Fruit fly (Drosophila melanogaster) whole organism, embryonic: ENCODE results near the gene CG6788.

Experiments
- Adf1 ChIP-seq: fragments of 200-800 bp; sonication (Bioruptor generic); IDR thresholded peaks from 2 replicates; pipeline ENCODE4 v1.3.6; 2022; ENCODE audit warnings: missing biosample characterization, missing genetic modification characterization
- Awh ChIP-seq: fragments of 200-800 bp; sonication (Bioruptor generic); IDR thresholded peaks from 2 replicates; pipeline ENCODE4, ENCODE4 v1.3.6; 2022; ENCODE audit warnings: missing biosample characterization, missing genetic modification characterization
- Blimp-1 ChIP-seq: fragments of 200-800 bp; sonication (Bioruptor generic); optimal IDR thresholded peaks from 3 replicates; lab custom pipeline; 2018; ENCODE audit warnings: missing biosample characterization, missing genetic modification characterization, mild to moderate bottlenecking, moderate library complexity, missing genetic modification reagents
- CG10267 ChIP-seq: fragments of 200-800 bp; sonication (Bioruptor generic); optimal IDR thresholded peaks from 2 replicates; lab custom pipeline; 2018; ENCODE audit warnings: missing biosample characterization, mild to moderate bottlenecking, missing genetic modification characterization, moderate library complexity
- CG11696 ChIP-seq: fragments of 200-800 bp; sonication (Bioruptor generic); IDR thresholded peaks from 2 replicates; pipeline ENCODE4 v1.3.6; 2022; ENCODE audit warnings: missing biosample characterization, missing genetic modification characterization
- CG12299 ChIP-seq: fragments of 200-800 bp; sonication (Bioruptor generic); optimal IDR thresholded peaks from 2 replicates; lab custom pipeline; 2018; ENCODE audit warnings: missing biosample characterization, mild to moderate bottlenecking, missing genetic modification characterization
- CG14965 ChIP-seq: fragments of 200-800 bp; sonication (Bioruptor generic); optimal IDR thresholded peaks from 2 replicates; lab custom pipeline; 2016; ENCODE audit warnings: missing biosample characterization, missing genetic modification characterization, borderline replicate concordance
- CG1602 ChIP-seq: fragments of 200-800 bp; sonication (Bioruptor generic); optimal IDR thresholded peaks from 3 replicates; lab custom pipeline; 2016; ENCODE audit warnings: missing biosample characterization, missing genetic modification characterization
- CG1603 ChIP-seq: fragments of 200-800 bp; sonication (Bioruptor generic); optimal IDR thresholded peaks from 2 replicates; lab custom pipeline; 2019; ENCODE audit warnings: missing biosample characterization, mild to moderate bottlenecking, missing genetic modification characterization, moderate library complexity
- CG16813 ChIP-seq: fragments of 200-800 bp; sonication (Bioruptor generic); IDR thresholded peaks from 3 replicates; pipeline ENCODE4 v1.3.6; 2022; ENCODE audit warnings: missing biosample characterization, missing genetic modification characterization; ENCODE audit not compliant: partially characterized antibody
- CG31224 ChIP-seq: fragments of 200-800 bp; sonication (Bioruptor generic); IDR thresholded peaks from 2 replicates; pipeline ENCODE4 v1.3.6; 2022; ENCODE audit warnings: missing biosample characterization, missing genetic modification characterization
- CG33213 ChIP-seq: fragments of 200-800 bp; sonication (Bioruptor generic); optimal IDR thresholded peaks from 3 replicates; lab custom pipeline; 2016; ENCODE audit warnings: missing biosample characterization, missing genetic modification characterization
- CG3726 ChIP-seq: fragments of 200-800 bp; sonication (Bioruptor generic); IDR thresholded peaks from 3 replicates; pipeline ENCODE4, ENCODE4 v1.3.6; 2022; ENCODE audit warnings: missing biosample characterization, missing genetic modification characterization
- CG3838 ChIP-seq: fragments of 200-800 bp; sonication (Bioruptor generic); optimal IDR thresholded peaks from 3 replicates; lab custom pipeline; 2016; ENCODE audit warnings: missing biosample characterization, missing genetic modification characterization
- CG4360 ChIP-seq: fragments of 200-800 bp; sonication (Bioruptor generic); IDR thresholded peaks from 2 replicates; pipeline ENCODE4 v1.3.6; 2022; ENCODE audit warnings: missing biosample characterization, missing genetic modification characterization
- CG4424 ChIP-seq: fragments of 200-800 bp; sonication (Bioruptor generic); optimal IDR thresholded peaks from 3 replicates; lab custom pipeline; 2016; ENCODE audit warnings: missing biosample characterization, missing genetic modification characterization
- CG4707 ChIP-seq: fragments of 200-800 bp; sonication (Bioruptor generic); optimal IDR thresholded peaks from 2 replicates; lab custom pipeline; 2018; ENCODE audit warnings: missing biosample characterization, mild to moderate bottlenecking, missing genetic modification characterization, moderate library complexity
- CG5180 ChIP-seq: fragments of 200-800 bp; sonication (Bioruptor generic); optimal IDR thresholded peaks from 3 replicates; lab custom pipeline; 2017; ENCODE audit warnings: missing biosample characterization, missing genetic modification characterization, mild to moderate bottlenecking, moderate library complexity, missing genetic modification reagents
- CG6683 ChIP-seq: fragments of 200-800 bp; sonication (Bioruptor generic); optimal IDR thresholded peaks from 2 replicates; lab custom pipeline; 2017; ENCODE audit warnings: missing biosample characterization, mild to moderate bottlenecking, missing genetic modification characterization, missing genetic modification reagents
- CG7357 ChIP-seq: fragments of 200-800 bp; sonication (Bioruptor generic); IDR thresholded peaks from 3 replicates; pipeline ENCODE4 v1.3.6; 2022; ENCODE audit warnings: missing biosample characterization, missing genetic modification characterization
- CG7839 ChIP-seq: fragments of 200-800 bp; sonication (Bioruptor generic); optimal IDR thresholded peaks from 3 replicates; lab custom pipeline; 2018; ENCODE audit warnings: missing biosample characterization, mild to moderate bottlenecking, missing genetic modification characterization, moderate library complexity
- CG7987 ChIP-seq: fragments of 200-800 bp; sonication (Bioruptor generic); optimal IDR thresholded peaks from 2 replicates; lab custom pipeline; 2018; ENCODE audit warnings: missing biosample characterization, mild to moderate bottlenecking, missing genetic modification characterization, moderate library complexity
- CoRest ChIP-seq: fragments of 200-800 bp; sonication (Bioruptor generic); optimal IDR thresholded peaks from 3 replicates; lab custom pipeline; 2018; ENCODE audit warnings: missing biosample characterization, mild to moderate bottlenecking, missing genetic modification characterization, moderate library complexity
- D ChIP-seq, 2 experiments: fragments of 200-800 bp in 1 of 2; fragments of >200 bp in 1 of 2; sonication (Bioruptor generic) in 1 of 2; optimal IDR thresholded peaks; 2 replicates in 1 of 2; 3 replicates in 1 of 2; lab custom pipeline; 2017; ENCODE audit warnings: mild to moderate bottlenecking in 1 of 2, missing biosample characterization in 1 of 2, missing genetic modification characterization in 1 of 2, missing genetic modification reagents in 1 of 2
- Deaf1 ChIP-seq: fragments of 200-800 bp; optimal IDR thresholded peaks from 3 replicates; lab custom pipeline; 2019; ENCODE audit warnings: missing biosample characterization, mild to moderate bottlenecking, missing genetic modification characterization, moderate library complexity
- Fer1 ChIP-seq: fragments of 200-800 bp; sonication (Bioruptor generic); optimal IDR thresholded peaks from 2 replicates; lab custom pipeline; 2017; ENCODE audit warnings: missing biosample characterization, mild to moderate bottlenecking, missing genetic modification characterization
- Hand ChIP-seq: fragments of 200-800 bp; sonication (Bioruptor generic); optimal IDR thresholded peaks from 2 replicates; lab custom pipeline; 2017; ENCODE audit warnings: mild to moderate bottlenecking, missing biosample characterization, missing genetic modification reagents, missing genetic modification characterization
- Hr78 ChIP-seq, 2 experiments: fragments of 200-800 bp in 1 of 2; fragments of >200 bp in 1 of 2; sonication (Bioruptor generic) in 1 of 2; optimal IDR thresholded peaks; 2 replicates each; lab custom pipeline; 2017 to 2019; ENCODE audit warnings: missing biosample characterization in 2 of 2, missing genetic modification characterization in 2 of 2, mild to moderate bottlenecking in 1 of 2, moderate library complexity in 1 of 2
- MBD-R2 ChIP-seq: fragments of 200-800 bp; sonication (Bioruptor generic); IDR thresholded peaks from 2 replicates; pipeline ENCODE4 v1.3.6; 2022; ENCODE audit warnings: missing biosample characterization, missing genetic modification characterization
- MESR4 ChIP-seq: fragments of 200-800 bp; sonication (Bioruptor generic); optimal IDR thresholded peaks from 2 replicates; lab custom pipeline; 2018; ENCODE audit warnings: missing biosample characterization, mild to moderate bottlenecking, missing genetic modification characterization, moderate library complexity
- Meics ChIP-seq: fragments of 200-800 bp; sonication (Bioruptor generic); optimal IDR thresholded peaks from 2 replicates; lab custom pipeline; 2017; ENCODE audit warnings: missing biosample characterization, mild to moderate bottlenecking, missing genetic modification characterization
- fd96Cb ChIP-seq: fragments of 200-800 bp; sonication (Bioruptor generic); optimal IDR thresholded peaks from 2 replicates; lab custom pipeline; 2018; ENCODE audit warnings: missing biosample characterization, mild to moderate bottlenecking, missing genetic modification characterization, moderate library complexity
- gt ChIP-seq: fragments of 200-800 bp; sonication (Bioruptor generic); IDR thresholded peaks from 2 replicates; pipeline ENCODE4 v1.3.6; 2022; ENCODE audit warnings: missing biosample characterization, missing genetic modification characterization
- jigr1 ChIP-seq: fragments of 200-800 bp; sonication (Bioruptor generic); IDR thresholded peaks from 3 replicates; pipeline ENCODE4 v1.3.6; 2022; ENCODE audit warnings: missing biosample characterization, missing genetic modification characterization
- klu ChIP-seq: fragments of 200-800 bp; sonication (Bioruptor generic); IDR thresholded peaks from 2 replicates; pipeline ENCODE4 v1.3.6; 2022; ENCODE audit warnings: missing biosample characterization, missing genetic modification characterization
- lab ChIP-seq: fragments of 200-800 bp; sonication (Bioruptor generic); optimal IDR thresholded peaks from 3 replicates; lab custom pipeline; 2017; ENCODE audit warnings: missing biosample characterization, missing genetic modification characterization, mild to moderate bottlenecking, moderate library complexity, missing genetic modification reagents
- mld ChIP-seq: fragments of 200-800 bp; sonication (Bioruptor generic); IDR thresholded peaks from 3 replicates; pipeline ENCODE4 v1.3.6; 2022; ENCODE audit warnings: missing biosample characterization, missing genetic modification characterization; ENCODE audit not compliant: partially characterized antibody
- nau ChIP-seq: fragments of 200-800 bp; sonication (Bioruptor generic); optimal IDR thresholded peaks from 3 replicates; lab custom pipeline; 2017; ENCODE audit warnings: missing biosample characterization, mild to moderate bottlenecking, missing genetic modification characterization, missing genetic modification reagents
- odd ChIP-seq: fragments of 200-800 bp; sonication (Bioruptor generic); optimal IDR thresholded peaks from 2 replicates; lab custom pipeline; 2017; ENCODE audit warnings: missing biosample characterization, mild to moderate bottlenecking, missing genetic modification characterization
- pan ChIP-seq, 4 experiments: fragments of >200 bp in 3 of 4; fragments of 200-800 bp in 1 of 4; sonication (Bioruptor generic) in 1 of 4; optimal IDR thresholded peaks in 3 of 4; IDR thresholded peaks in 1 of 4; 2 replicates each; pipeline versions ENCODE4 v1.3.6 to Lab custom; 2017 to 2022; ENCODE audit warnings: missing biosample characterization in 2 of 4, missing genetic modification characterization in 2 of 4, mixed read lengths in 1 of 4
- pfk ChIP-seq: fragments of 200-800 bp; sonication (Bioruptor generic); optimal IDR thresholded peaks from 2 replicates; lab custom pipeline; 2018; ENCODE audit warnings: missing biosample characterization, mild to moderate bottlenecking, missing genetic modification characterization, moderate library complexity
- rib ChIP-seq: fragments of 200-800 bp; sonication (Bioruptor generic); IDR thresholded peaks from 2 replicates; pipeline ENCODE4 v1.3.6; 2022; ENCODE audit warnings: missing biosample characterization, missing genetic modification characterization
- slp2 ChIP-seq: fragments of 200-800 bp; sonication (Bioruptor generic); optimal IDR thresholded peaks from 2 replicates; lab custom pipeline; 2016; ENCODE audit warnings: missing biosample characterization, missing genetic modification characterization
- sob ChIP-seq: fragments of 200-800 bp; sonication (Bioruptor generic); IDR thresholded peaks from 2 replicates; pipeline ENCODE4 v1.3.6; 2022; ENCODE audit warnings: missing biosample characterization, missing genetic modification characterization
- sr ChIP-seq: fragments of 200-800 bp; sonication (Bioruptor generic); IDR thresholded peaks from 3 replicates; pipeline ENCODE4 v1.3.6; 2022; ENCODE audit warnings: missing biosample characterization, missing genetic modification characterization
- ttk ChIP-seq: fragments of 200-800 bp; sonication (Bioruptor generic); IDR thresholded peaks from 2 replicates; pipeline ENCODE4 v2.1.2; 2022; ENCODE audit warnings: missing biosample characterization, missing genetic modification characterization

CG6788 gene

DNA sequence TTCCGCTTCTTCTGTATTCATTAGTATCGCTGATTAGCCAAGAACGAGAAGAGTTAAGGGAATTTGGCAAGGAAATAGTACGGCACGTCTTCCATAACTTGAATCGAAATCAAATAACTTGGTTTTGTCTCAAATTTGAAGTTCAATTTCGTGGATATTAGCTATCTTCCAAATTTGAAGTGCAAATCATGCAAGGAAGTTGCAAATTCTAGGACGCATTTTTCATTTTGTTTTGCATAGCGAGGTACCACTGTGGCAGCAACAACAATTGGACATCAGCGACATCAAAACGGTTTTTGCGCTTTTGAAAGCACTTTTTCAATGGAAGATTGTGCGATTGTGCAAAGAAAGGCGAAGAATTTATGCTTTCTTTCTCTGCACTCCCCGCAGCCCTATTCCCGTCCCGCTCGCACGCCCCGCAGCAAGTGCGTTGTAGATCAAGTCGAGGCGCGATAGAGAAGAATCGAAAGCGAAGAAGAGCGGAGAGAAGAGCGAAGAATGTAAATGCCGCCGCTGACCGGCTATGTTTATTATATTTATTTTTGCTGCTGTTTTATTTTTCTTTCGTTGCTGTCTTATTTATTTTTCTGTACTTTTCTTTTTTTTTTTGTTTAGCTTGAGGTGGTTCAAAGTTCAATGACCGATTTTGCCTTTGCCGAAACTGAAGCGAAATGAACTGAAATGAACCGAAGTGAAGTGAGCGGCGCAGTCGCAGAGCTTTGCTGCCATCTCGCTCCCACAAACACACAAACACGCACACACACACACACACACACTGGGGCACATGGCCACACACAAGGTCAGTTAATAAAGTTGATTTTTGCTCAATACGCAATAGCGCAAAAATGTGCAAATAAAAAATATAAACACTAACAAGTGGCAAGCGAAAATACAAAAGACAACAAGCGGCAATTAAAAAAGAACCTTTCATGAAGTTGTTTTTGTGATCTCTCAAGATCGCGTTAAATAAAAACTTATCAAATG is 6.5 kb upstream of the CG6788 start (continued):
- TF ChIP-seq Meics (GFP tag; lab: Kevin White, UChicago) = peak; percentile 61
- TF ChIP-seq CG3726 (GFP tag; lab: Robert Waterston, UW) = no peak
- no peak for TF ChIP-seq CG7987
- no peak for TF ChIP-seq CG7357 (GFP tag; lab: Robert Waterston, UW)
- TF ChIP-seq Hand (GFP tag; lab: Kevin White, UChicago) = no peak
- TF ChIP-seq pan (optimal IDR thresholded peaks at IDR 0.05; lab: Kevin White, UChicago) = no peak
- TF ChIP-seq pan (GFP tag; optimal IDR thresholded peaks at IDR 0.05 in 1 of 2, IDR thresholded peaks at IDR 0.05 in 1 of 2) = peak in 1 of 2 experiments; percentile 59
- TF ChIP-seq gt (GFP tag; lab: Robert Waterston, UW) = no peak
- TF ChIP-seq CG5180 (GFP tag; lab: Kevin White, UChicago) = peak; percentile 15
- peak; percentile 37; the same call in 1 of the 2 replicates for TF ChIP-seq MBD-R2 (GFP tag; lab: Robert Waterston, UW)
- no peak for TF ChIP-seq jigr1
- TF ChIP-seq fd96Cb (tag; lab: Kevin White, UChicago) = peak; percentile 37
- no peak for TF ChIP-seq CG4707
- no peak for TF ChIP-seq CG11696 (GFP tag; lab: Robert Waterston, UW)
- TF ChIP-seq Hr78 (GFP tag; optimal IDR thresholded peaks at IDR 0.05; lab: Kevin White, UChicago) = no peak
- TF ChIP-seq MESR4 (GFP tag; lab: Kevin White, UChicago) = no peak
- no peak for TF ChIP-seq Deaf1 (tag; lab: Kevin White, UChicago)
- no peak for TF ChIP-seq CG16813 (GFP tag; lab: Robert Waterston, UW)
- TF ChIP-seq CG12299 = no peak
- peak; percentile 9 for TF ChIP-seq CG33213 (GFP tag; lab: Kevin White, UChicago)
- peak; percentile 76 for TF ChIP-seq lab (GFP tag; lab: Kevin White, UChicago)
- TF ChIP-seq CG4360 (GFP tag; lab: Robert Waterston, UW) = no peak
- no peak for TF ChIP-seq Awh (GFP tag; lab: Robert Waterston, UW)
- TF ChIP-seq D (optimal IDR thresholded peaks at IDR 0.05; lab: Kevin White, UChicago) = no peak
- TF ChIP-seq D (GFP tag; optimal IDR thresholded peaks at IDR 0.05; lab: Kevin White, UChicago) = no peak
- peak; percentile 69 for TF ChIP-seq CG7839
- TF ChIP-seq Blimp-1 (GFP tag; lab: Kevin White, UChicago) = peak; percentile 14
- TF ChIP-seq slp2 (GFP tag; lab: Kevin White, UChicago) = no peak
- TF ChIP-seq Adf1 (GFP tag; lab: Robert Waterston, UW) = no peak; the same call in 1 of the 2 replicates
- TF ChIP-seq Fer1 (GFP tag; lab: Kevin White, UChicago) = peak; percentile 33
- TF ChIP-seq CG1602 (GFP tag; lab: Kevin White, UChicago) = no peak
- TF ChIP-seq CG6683 = no peak
- TF ChIP-seq CG3838 (GFP tag; lab: Kevin White, UChicago) = no peak
- no peak for TF ChIP-seq klu
- TF ChIP-seq sob = peak; percentile 41; the same call in 1 of the 2 replicates
- TF ChIP-seq sr (GFP tag; lab: Robert Waterston, UW) = no peak
- TF ChIP-seq odd (GFP tag; lab: Kevin White, UChicago) = no peak
- TF ChIP-seq nau (GFP tag; lab: Kevin White, UChicago) = no peak
- TF ChIP-seq mld (GFP tag; lab: Robert Waterston, UW) = no peak
- peak; percentile 48 for TF ChIP-seq CoRest
- peak; percentile 53 for TF ChIP-seq CG1603
- no peak for TF ChIP-seq CG14965 (GFP tag; lab: Kevin White, UChicago)
- peak; percentile 46; the same call in 1 of the 2 replicates for TF ChIP-seq CG31224
- peak; percentile 33 for TF ChIP-seq CG4424 (GFP tag; lab: Kevin White, UChicago)
- no peak for TF ChIP-seq ttk (GFP tag; lab: Robert Waterston, UW)
- no peak for TF ChIP-seq pfk (GFP tag; lab: Kevin White, UChicago)
- TF ChIP-seq rib = 0 out of 2 replicates have a peak, but pooled peaks have one; percentile 43
- no peak for TF ChIP-seq CG10267
